Fruit fly (Drosophila melanogaster) whole organism, adult: ENCODE measurements around the gene fru.

Source experiments
- CG11617 ChIP-seq: fragments of 200-800 bp; sonication (Bioruptor generic); optimal IDR thresholded peaks from 2 replicates; lab custom pipeline; 2017; ENCODE audit warnings: mild to moderate bottlenecking, missing biosample characterization, missing genetic modification reagents, missing genetic modification characterization
- CG12768 ChIP-seq: fragments of 200-800 bp; sonication (Bioruptor generic); optimal IDR thresholded peaks from 2 replicates; lab custom pipeline; 2017; ENCODE audit warnings: missing biosample characterization, missing genetic modification characterization, mild to moderate bottlenecking, moderate library complexity, missing genetic modification reagents
- CG14711 ChIP-seq: fragments of 200-800 bp; sonication (Bioruptor generic); optimal IDR thresholded peaks from 2 replicates; lab custom pipeline; 2018; ENCODE audit warnings: missing biosample characterization, mild to moderate bottlenecking, missing genetic modification characterization, moderate library complexity
- CG1620 ChIP-seq: fragments of 200-800 bp; sonication (Bioruptor generic); optimal IDR thresholded peaks from 2 replicates; lab custom pipeline; 2016; ENCODE audit warnings: missing biosample characterization, missing genetic modification characterization
- CG33017 ChIP-seq: fragments of 200-800 bp; sonication (Bioruptor generic); optimal IDR thresholded peaks from 2 replicates; lab custom pipeline; 2018; ENCODE audit warnings: missing biosample characterization, mild to moderate bottlenecking, missing genetic modification characterization, moderate library complexity
- CG5204 ChIP-seq: fragments of 200-800 bp; sonication (Bioruptor generic); optimal IDR thresholded peaks from 2 replicates; lab custom pipeline; 2016; ENCODE audit warnings: missing biosample characterization, missing genetic modification characterization
- CG7045 ChIP-seq: fragments of 200-800 bp; sonication (Bioruptor generic); optimal IDR thresholded peaks from 2 replicates; lab custom pipeline; 2017; ENCODE audit warnings: missing biosample characterization, mild to moderate bottlenecking, missing genetic modification characterization
- CG7101 ChIP-seq: fragments of 200-800 bp; sonication (Bioruptor generic); optimal IDR thresholded peaks from 2 replicates; lab custom pipeline; 2018; ENCODE audit warnings: missing biosample characterization, mild to moderate bottlenecking, missing genetic modification characterization, moderate library complexity
- Clk ChIP-seq: fragments of 200-800 bp; sonication (Bioruptor generic); optimal IDR thresholded peaks from 2 replicates; lab custom pipeline; 2017; ENCODE audit warnings: missing biosample characterization, missing genetic modification characterization
- Crg-1 ChIP-seq: fragments of 200-800 bp; sonication (Bioruptor generic); optimal IDR thresholded peaks from 2 replicates; lab custom pipeline; 2016; ENCODE audit warnings: missing biosample characterization, missing genetic modification characterization
- Hr96 ChIP-seq: fragments of 200-800 bp; sonication (Bioruptor generic); optimal IDR thresholded peaks from 2 replicates; lab custom pipeline; 2016; ENCODE audit warnings: missing biosample characterization, missing genetic modification characterization
- Mnt ChIP-seq: fragments of 200-800 bp; sonication (Bioruptor generic); optimal IDR thresholded peaks from 2 replicates; lab custom pipeline; 2016; ENCODE audit warnings: missing biosample characterization, mild to moderate bottlenecking, missing genetic modification characterization
- bab1 ChIP-seq: fragments of 200-800 bp; sonication (Bioruptor generic); optimal IDR thresholded peaks from 3 replicates; lab custom pipeline; 2019; ENCODE audit warnings: missing biosample characterization, mild to moderate bottlenecking, missing genetic modification characterization, moderate library complexity
- cic ChIP-seq: fragments of 200-800 bp; sonication (Bioruptor generic); optimal IDR thresholded peaks from 2 replicates; lab custom pipeline; 2017; ENCODE audit warnings: missing biosample characterization, mild to moderate bottlenecking, missing genetic modification characterization, moderate library complexity
- cnc ChIP-seq, 2 experiments: fragments of >200 bp; optimal IDR thresholded peaks; 2 replicates each; lab custom pipeline; 2017
- kay ChIP-seq: fragments of 200-800 bp; sonication (Bioruptor generic); peaks from one replicate; lab custom pipeline; 2016; ENCODE audit warnings: missing biosample characterization, missing genetic modification characterization, borderline replicate concordance
- ovo ChIP-seq: fragments of 200-800 bp; sonication (Bioruptor generic); optimal IDR thresholded peaks from 2 replicates; lab custom pipeline; 2016; ENCODE audit warnings: missing biosample characterization, missing genetic modification characterization
- pad ChIP-seq: fragments of 200-800 bp; sonication (Bioruptor generic); optimal IDR thresholded peaks from 3 replicates; lab custom pipeline; 2017; ENCODE audit warnings: missing biosample characterization, missing genetic modification characterization, mild to moderate bottlenecking, moderate library complexity, missing genetic modification reagents
- tj ChIP-seq: fragments of 200-800 bp; sonication (Bioruptor generic); optimal IDR thresholded peaks from 3 replicates; lab custom pipeline; 2017; ENCODE audit warnings: missing biosample characterization, mild to moderate bottlenecking, missing genetic modification characterization, moderate library complexity
- toe ChIP-seq: fragments of 200-800 bp; sonication (Bioruptor generic); optimal IDR thresholded peaks from 2 replicates; lab custom pipeline; 2016; ENCODE audit warnings: missing biosample characterization, missing genetic modification characterization

Gene fru

dm6 chr3R:18448059-18448979 is 97.1 kb downstream of the fru start:
- peak; percentile 5 for TF ChIP-seq CG12768 (GFP tag; lab: Kevin White, UChicago)
- TF ChIP-seq cnc (optimal IDR thresholded peaks at IDR 0.05; lab: Kevin White, UChicago) = no peak
- no peak for TF ChIP-seq ovo (GFP tag; lab: Kevin White, UChicago)
- TF ChIP-seq CG33017 (tag; lab: Kevin White, UChicago) = no peak
- TF ChIP-seq Clk = no peak
- peak; percentile 72 for TF ChIP-seq kay (GFP tag; lab: Kevin White, UChicago)
- TF ChIP-seq CG14711 = peak; percentile 4
- TF ChIP-seq CG7101 (tag; lab: Kevin White, UChicago) = peak; percentile 57
- no peak for TF ChIP-seq Hr96
- peak; percentile 8 for TF ChIP-seq pad (GFP tag; lab: Kevin White, UChicago)
- no peak for TF ChIP-seq CG11617 (GFP tag; lab: Kevin White, UChicago)
- no peak for TF ChIP-seq CG7045 (GFP tag; lab: Kevin White, UChicago)
- TF ChIP-seq Mnt (GFP tag; lab: Kevin White, UChicago) = no peak
- TF ChIP-seq tj (GFP tag; lab: Kevin White, UChicago) = peak; percentile 82

- TF ChIP-seq tj (GFP tag; lab: Kevin White, UChicago) = peak; percentile 41
- TF ChIP-seq Hr96 = no peak
Observed at dm6 chr3R:18447146-18447773, 98.1 kb downstream of the fru start.

- TF ChIP-seq pad (GFP tag; lab: Kevin White, UChicago) (no peak), CG1620 (GFP tag; lab: Kevin White, UChicago) (no peak), CG33017 (tag; lab: Kevin White, UChicago) (no peak), kay (GFP tag; lab: Kevin White, UChicago) (peak; percentile 89), toe (GFP tag; lab: Kevin White, UChicago) (no peak)
Observed at dm6 chr3R:18445148-18445843, 100.1 kb downstream of the fru start.

- no peak for TF ChIP-seq CG7045 (GFP tag; lab: Kevin White, UChicago)
- TF ChIP-seq CG11617 (GFP tag; lab: Kevin White, UChicago) = no peak
- no peak for TF ChIP-seq CG12768 (GFP tag; lab: Kevin White, UChicago)
- TF ChIP-seq bab1 (GFP tag; lab: Kevin White, UChicago) = no peak
- TF ChIP-seq CG7101 (tag; lab: Kevin White, UChicago) = no peak
- TF ChIP-seq Hr96 = no peak
- TF ChIP-seq Mnt (GFP tag; lab: Kevin White, UChicago) = no peak
- no peak for TF ChIP-seq cnc (optimal IDR thresholded peaks at IDR 0.05; lab: Kevin White, UChicago)
- no peak for TF ChIP-seq Clk
- TF ChIP-seq CG14711 = no peak
- no peak for TF ChIP-seq ovo (GFP tag; lab: Kevin White, UChicago)
- TF ChIP-seq toe (GFP tag; lab: Kevin White, UChicago) = no peak
- no peak for TF ChIP-seq tj (GFP tag; lab: Kevin White, UChicago)
- no peak for TF ChIP-seq Crg-1
Observed at dm6 chr3R:18443232-18443631, 102.2 kb downstream of the fru start.

- TF ChIP-seq toe (GFP tag; lab: Kevin White, UChicago) (peak; percentile 27), CG7045 (GFP tag; lab: Kevin White, UChicago) (no peak), Hr96 (peak; percentile 45), cic (peak; percentile 59), Mnt (GFP tag; lab: Kevin White, UChicago) (peak; percentile 24), CG1620 (GFP tag; lab: Kevin White, UChicago) (peak; percentile 13), ovo (GFP tag; lab: Kevin White, UChicago) (peak; percentile 42), CG5204 (no peak), CG7101 (tag; lab: Kevin White, UChicago) (peak; percentile 7), Clk (no peak), pad (GFP tag; lab: Kevin White, UChicago) (peak; percentile 15)
Observed at dm6 chr3R:18438827-18439717, 106.3 kb downstream of the fru start.
